In the genomic region with DNA sequence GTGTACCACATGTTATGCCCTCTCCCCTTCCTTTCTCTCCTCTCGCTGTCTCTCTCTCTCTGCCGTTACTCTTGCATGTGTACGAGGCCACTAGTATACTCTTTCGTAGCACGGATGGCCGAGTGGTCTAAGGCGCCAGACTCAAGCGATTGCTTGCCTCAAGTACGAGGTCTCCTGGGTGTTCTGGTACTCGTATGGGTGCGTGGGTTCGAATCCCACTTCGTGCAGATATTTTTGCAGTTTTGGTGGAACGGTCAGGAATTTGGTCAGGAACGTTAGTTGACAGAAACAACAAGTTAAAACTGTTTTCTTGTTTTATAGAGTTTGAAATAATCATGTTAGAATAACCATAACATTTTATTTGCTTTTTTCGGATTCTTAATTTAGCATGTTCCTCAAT, we compare ENCODE assay signal across 4 worm cellular contexts.
TF ChIP-seq lines count a peak whose summit lies in the region.

No protein-coding gene starts in this region.

TF ChIP-seq in whole organism, L2 larva, 48 proteins besides CTCF, POLR2A, EP300 and RAD21 (continued from another document):
- TF ChIP-seq lin-39 (tag; optimal IDR thresholded peaks at IDR 0.05; lab: Kevin White, UChicago) (peak; percentile 23), lin-11 (tag; optimal IDR thresholded peaks at IDR 0.05; lab: Kevin White, UChicago) (peak; percentile 78), alr-1 (tag; optimal IDR thresholded peaks at IDR 0.05; lab: Kevin White, UChicago) (no peak), peb-1 (tag; optimal IDR thresholded peaks at IDR 0.05; lab: Kevin White, UChicago) (no peak), fos-1 (tag; optimal IDR thresholded peaks at IDR 0.05; lab: Kevin White, UChicago) (peak; percentile 65), gmeb-1 (tag; optimal IDR thresholded peaks at IDR 0.05; lab: Kevin White, UChicago) (peak; percentile 75), nhr-6 (tag; optimal IDR thresholded peaks at IDR 0.05; lab: Kevin White, UChicago) (peak; percentile 60), nhr-237 (tag; optimal IDR thresholded peaks at IDR 0.05; lab: Kevin White, UChicago) (no peak), nhr-25 (tag; optimal IDR thresholded peaks at IDR 0.05; lab: Kevin White, UChicago) (no peak), zag-1 (tag; optimal IDR thresholded peaks at IDR 0.05; lab: Kevin White, UChicago) (peak; percentile 47), ceh-16 (tag; optimal IDR thresholded peaks at IDR 0.05; lab: Kevin White, UChicago) (peak; percentile 14), dmd-4 (tag; optimal IDR thresholded peaks at IDR 0.05; lab: Kevin White, UChicago) (no peak), mab-5 (tag; optimal IDR thresholded peaks at IDR 0.05; lab: Kevin White, UChicago) (peak; percentile 60), C34F6.9 (tag; optimal IDR thresholded peaks at IDR 0.05; lab: Kevin White, UChicago) (peak; percentile 79), nhr-10 (tag; optimal IDR thresholded peaks at IDR 0.05; lab: Kevin White, UChicago) (peak; percentile 52), mbf-1 (tag; optimal IDR thresholded peaks at IDR 0.05; lab: Kevin White, UChicago) (no peak), lin-13 (GFP tag; optimal IDR thresholded peaks at IDR 0.05; lab: Kevin White, UChicago) (peak; percentile 73), ZK546.5 (tag; optimal IDR thresholded peaks at IDR 0.05; lab: Kevin White, UChicago) (no peak), nhr-129 (tag; optimal IDR thresholded peaks at IDR 0.05; lab: Kevin White, UChicago) (peak; percentile 95), nhr-12 (tag; optimal IDR thresholded peaks at IDR 0.05; lab: Kevin White, UChicago) (peak; percentile 25), nhr-11 (tag; optimal IDR thresholded peaks at IDR 0.05; lab: Kevin White, UChicago) (peak; percentile 73), unc-62 (GFP tag; optimal IDR thresholded peaks at IDR 0.05; lab: Kevin White, UChicago) (no peak), ztf-11 (tag; optimal IDR thresholded peaks at IDR 0.05; lab: Kevin White, UChicago) (peak; percentile 34), elt-1 (tag; optimal IDR thresholded peaks at IDR 0.05; lab: Kevin White, UChicago) (no peak), snpc-4 (tag; optimal IDR thresholded peaks at IDR 0.05; lab: Kevin White, UChicago) (peak; percentile 58), nhr-21 (tag; optimal IDR thresholded peaks at IDR 0.05; lab: Kevin White, UChicago) (peak; percentile 85), R02D3.7 (tag; optimal IDR thresholded peaks at IDR 0.05; lab: Kevin White, UChicago) (no peak)

TF ChIP-seq in whole organism, L4 larva, 104 proteins besides CTCF, POLR2A, EP300 and RAD21 (continued from another document and continues in another):
- TF ChIP-seq nhr-102 (tag; optimal IDR thresholded peaks at IDR 0.05; lab: Kevin White, UChicago), result peak; percentile 90
- peak; percentile 93 to 97 for TF ChIP-seq madf-5 (GFP tag; IDR thresholded peaks at IDR 0.05; lab: Robert Waterston, UW)
- peak; percentile 71 for TF ChIP-seq nhr-6 (tag; optimal IDR thresholded peaks at IDR 0.05; lab: Kevin White, UChicago)
- TF ChIP-seq T26A8.4 (GFP tag; IDR thresholded peaks at IDR 0.05; lab: Robert Waterston, UW), result peak; percentile 94
- peak; percentile 74 for TF ChIP-seq T20F7.1 (GFP tag; optimal IDR thresholded peaks at IDR 0.05; lab: Kevin White, UChicago)
- no peak for TF ChIP-seq skn-1 (tag; optimal IDR thresholded peaks at IDR 0.05; lab: Kevin White, UChicago)
- no peak for TF ChIP-seq nhr-237 (tag; optimal IDR thresholded peaks at IDR 0.05; lab: Kevin White, UChicago)
- TF ChIP-seq ama-1 (optimal IDR thresholded peaks at IDR 0.05; lab: Kevin White, UChicago), result no peak
- no peak for TF ChIP-seq nhr-10 (tag; optimal IDR thresholded peaks at IDR 0.05; lab: Kevin White, UChicago)
- no peak for TF ChIP-seq unc-39 (tag; optimal IDR thresholded peaks at IDR 0.05; lab: Kevin White, UChicago)
- TF ChIP-seq F26F4.8 (GFP tag; conservative IDR thresholded peaks at IDR 0.05; lab: Robert Waterston, UW), result peak; percentile 99
- TF ChIP-seq duxl-1 (tag; optimal IDR thresholded peaks at IDR 0.05; lab: Kevin White, UChicago; ENCODE audit: poor library complexity), result peak; percentile 94
- TF ChIP-seq snpc-1.2 (GFP tag; IDR thresholded peaks at IDR 0.05; lab: Robert Waterston, UW), result peak; percentile 95
- TF ChIP-seq dve-1 (tag; optimal IDR thresholded peaks at IDR 0.05; lab: Kevin White, UChicago; ENCODE audit: insufficient read depth), result peak; percentile 84
- no peak for TF ChIP-seq snpc-4 (tag; optimal IDR thresholded peaks at IDR 0.05; lab: Kevin White, UChicago)
- peak; percentile 99 for TF ChIP-seq dmd-8 (GFP tag; IDR thresholded peaks at IDR 0.05; lab: Robert Waterston, UW)
- TF ChIP-seq mxl-3 (GFP tag; optimal IDR thresholded peaks at IDR 0.05; lab: Kevin White, UChicago), result peak; percentile 76
- peak; percentile 86; the same call in 1 of the 2 replicates for TF ChIP-seq zip-11 (GFP tag; IDR thresholded peaks at IDR 0.05; lab: Robert Waterston, UW)
- TF ChIP-seq hmg-1.1 (GFP tag; IDR thresholded peaks at IDR 0.05; lab: Robert Waterston, UW), result peak; percentile 99
- TF ChIP-seq nhr-11 (tag; optimal IDR thresholded peaks at IDR 0.05; lab: Kevin White, UChicago), result peak; percentile 36
- TF ChIP-seq jun-1 (tag; optimal IDR thresholded peaks at IDR 0.05; lab: Kevin White, UChicago), result peak; percentile 82
- peak; percentile 51 for TF ChIP-seq ztf-7 (tag; optimal IDR thresholded peaks at IDR 0.05; lab: Kevin White, UChicago)
- peak; percentile 87 for TF ChIP-seq daf-19 (GFP tag; conservative IDR thresholded peaks at IDR 0.05; lab: Robert Waterston, UW)
- peak; percentile 92 for TF ChIP-seq lin-1 (GFP tag; IDR thresholded peaks at IDR 0.05; lab: Robert Waterston, UW)
- TF ChIP-seq unc-62 (GFP tag; optimal IDR thresholded peaks at IDR 0.05 in 1 of 2; lab: Kevin White, UChicago), result peak in 1 of 2 experiments; percentile 98
- TF ChIP-seq unc-62 (tag; optimal IDR thresholded peaks at IDR 0.05; lab: Kevin White, UChicago), result no peak
- peak; percentile 87 for TF ChIP-seq lin-38 (GFP tag; IDR thresholded peaks at IDR 0.05; lab: Robert Waterston, UW)
- no peak for TF ChIP-seq pqm-1 (tag; optimal IDR thresholded peaks at IDR 0.05; lab: Kevin White, UChicago)
- TF ChIP-seq tra-1 (GFP tag; IDR thresholded peaks at IDR 0.05; lab: Robert Waterston, UW), result peak; percentile 95
- peak; percentile 92 for TF ChIP-seq gei-8 (GFP tag; optimal IDR thresholded peaks at IDR 0.05; lab: Kevin White, UChicago)
- TF ChIP-seq vab-7 (GFP tag; IDR thresholded peaks at IDR 0.05; lab: Robert Waterston, UW), result peak; percentile 98
- peak; percentile 90 for TF ChIP-seq ceh-44 (GFP tag; IDR thresholded peaks at IDR 0.05; lab: Robert Waterston, UW)
- TF ChIP-seq fkh-10 (GFP tag; optimal IDR thresholded peaks at IDR 0.05; lab: Kevin White, UChicago), result peak; percentile 45
- TF ChIP-seq set-16 (GFP tag; IDR thresholded peaks at IDR 0.05; lab: Robert Waterston, UW), result peak; percentile 74

TF ChIP-seq in whole organism, late embryonic, 69 proteins besides CTCF, POLR2A, EP300 and RAD21 (continued from another document and continues in another):
- TF ChIP-seq nhr-11 (tag; optimal IDR thresholded peaks at IDR 0.05; lab: Kevin White, UChicago) (no peak), unc-86 (tag; optimal IDR thresholded peaks at IDR 0.05; lab: Kevin White, UChicago) (peak; percentile 98), ceh-9 (tag; optimal IDR thresholded peaks at IDR 0.05; lab: Kevin White, UChicago) (peak; percentile 97), sox-4 (tag; optimal IDR thresholded peaks at IDR 0.05; lab: Kevin White, UChicago) (peak; percentile 99), zip-5 (tag; optimal IDR thresholded peaks at IDR 0.05; lab: Kevin White, UChicago) (peak; percentile 91), hlh-6 (tag; optimal IDR thresholded peaks at IDR 0.05; lab: Kevin White, UChicago) (peak; percentile 99), T23F11.4 (GFP tag; optimal IDR thresholded peaks at IDR 0.05; lab: Kevin White, UChicago) (peak; percentile 98), ttx-3 (tag; optimal IDR thresholded peaks at IDR 0.05; lab: Kevin White, UChicago) (peak; percentile 98), hlh-15 (tag; optimal IDR thresholded peaks at IDR 0.05; lab: Kevin White, UChicago) (peak; percentile 97), K02D7.2 (tag; optimal IDR thresholded peaks at IDR 0.05; lab: Kevin White, UChicago) (peak; percentile 99), ceh-24 (tag; optimal IDR thresholded peaks at IDR 0.05; lab: Kevin White, UChicago) (peak; percentile 97), fkh-10 (GFP tag; optimal IDR thresholded peaks at IDR 0.05; lab: Kevin White, UChicago) (peak; percentile 93), unc-3 (GFP tag; conservative IDR thresholded peaks at IDR 0.05; lab: Robert Waterston, UW) (peak; percentile 99), unc-3 (tag; optimal IDR thresholded peaks at IDR 0.05; lab: Kevin White, UChicago) (peak; percentile 97), tbx-7 (tag; optimal IDR thresholded peaks at IDR 0.05; lab: Kevin White, UChicago) (peak; percentile 81), pax-1 (tag; optimal IDR thresholded peaks at IDR 0.05; lab: Kevin White, UChicago) (no peak), pat-9 (tag; optimal IDR thresholded peaks at IDR 0.05; lab: Kevin White, UChicago) (peak; percentile 98), ceh-6 (GFP tag; optimal IDR thresholded peaks at IDR 0.05; lab: Kevin White, UChicago) (peak; percentile 99), rnt-1 (tag; optimal IDR thresholded peaks at IDR 0.05; lab: Kevin White, UChicago) (peak; percentile 98), dve-1 (tag; optimal IDR thresholded peaks at IDR 0.05; lab: Kevin White, UChicago) (peak; percentile 95), C08G9.2 (tag; optimal IDR thresholded peaks at IDR 0.05; lab: Kevin White, UChicago) (peak; percentile 97), ceh-18 (tag; optimal IDR thresholded peaks at IDR 0.05; lab: Kevin White, UChicago) (peak; percentile 97), sox-2 (GFP tag; IDR thresholded peaks at IDR 0.05; lab: Robert Waterston, UW) (peak; percentile 97), gmeb-2 (tag; optimal IDR thresholded peaks at IDR 0.05; lab: Kevin White, UChicago) (peak; percentile 99), pros-1 (tag; optimal IDR thresholded peaks at IDR 0.05; lab: Kevin White, UChicago) (peak; percentile 80), unc-42 (tag; optimal IDR thresholded peaks at IDR 0.05; lab: Kevin White, UChicago) (peak; percentile 90), F13H6.1 (tag; optimal IDR thresholded peaks at IDR 0.05; lab: Kevin White, UChicago) (peak; percentile 97), Y22D7AL.16 (tag; optimal IDR thresholded peaks at IDR 0.05; lab: Kevin White, UChicago) (peak; percentile 98), eyg-1 (tag; optimal IDR thresholded peaks at IDR 0.05; lab: Kevin White, UChicago) (peak; percentile 99), pqm-1 (tag; optimal IDR thresholded peaks at IDR 0.05; lab: Kevin White, UChicago) (peak; percentile 95), syd-9 (tag; optimal IDR thresholded peaks at IDR 0.05; lab: Kevin White, UChicago) (peak; percentile 99), lim-6 (tag; optimal IDR thresholded peaks at IDR 0.05; lab: Kevin White, UChicago) (peak; percentile 95), che-1 (tag; optimal IDR thresholded peaks at IDR 0.05; lab: Kevin White, UChicago) (peak; percentile 97), ceh-30 (tag; optimal IDR thresholded peaks at IDR 0.05; lab: Kevin White, UChicago) (peak; percentile 99), C38D4.7 (GFP tag; optimal IDR thresholded peaks at IDR 0.05; lab: Kevin White, UChicago) (peak; percentile 97), hlh-8 (tag; optimal IDR thresholded peaks at IDR 0.05; lab: Kevin White, UChicago) (peak; percentile 97), pha-4 (tag; optimal IDR thresholded peaks at IDR 0.05; lab: Kevin White, UChicago) (no peak), hlh-13 (GFP tag; optimal IDR thresholded peaks at IDR 0.05; lab: Kevin White, UChicago) (peak; percentile 98)

TF ChIP-seq in whole organism, mixed stage, embryonic, 35 proteins besides CTCF, POLR2A, EP300 and RAD21 (continued from another document):
- TF ChIP-seq ceh-43 (GFP tag; optimal IDR thresholded peaks at IDR 0.05; lab: Kevin White, UChicago) (peak; percentile 97), bed-3 (GFP tag; optimal IDR thresholded peaks at IDR 0.05; lab: Kevin White, UChicago) (peak; percentile 97), ceh-83 (GFP tag; optimal IDR thresholded peaks at IDR 0.05; lab: Kevin White, UChicago) (peak; percentile 99), nhr-12 (tag; optimal IDR thresholded peaks at IDR 0.05; lab: Kevin White, UChicago) (peak; percentile 93), mep-1 (tag; optimal IDR thresholded peaks at IDR 0.05; lab: Kevin White, UChicago) (peak; percentile 88), pha-4 (tag; optimal IDR thresholded peaks at IDR 0.05; lab: Kevin White, UChicago) (peak; percentile 85), nhr-76 (tag; optimal IDR thresholded peaks at IDR 0.05; lab: Kevin White, UChicago) (peak; percentile 7), lin-32 (GFP tag; optimal IDR thresholded peaks at IDR 0.05; lab: Kevin White, UChicago) (peak; percentile 99)
TF ChIP-seq in whole organism, mixed stage, embryonic: peak in this region for 33.
